Fruit fly (Drosophila melanogaster) whole organism, embryonic: ENCODE data around the gene sky.

Experiments used
- Atf-2 ChIP-seq: fragments of 200-800 bp; sonication (Bioruptor generic); optimal IDR thresholded peaks from 2 replicates; lab custom pipeline; 2016; ENCODE audit warnings: missing biosample characterization, missing genetic modification characterization
- Blimp-1 ChIP-seq: fragments of 200-800 bp; sonication (Bioruptor generic); optimal IDR thresholded peaks from 3 replicates; lab custom pipeline; 2018; ENCODE audit warnings: missing biosample characterization, missing genetic modification characterization, mild to moderate bottlenecking, moderate library complexity, missing genetic modification reagents
- CG10147 ChIP-seq: fragments of 200-800 bp; sonication (Bioruptor generic); optimal IDR thresholded peaks from 2 replicates; lab custom pipeline; 2019; ENCODE audit warnings: missing biosample characterization, mild to moderate bottlenecking, missing genetic modification characterization, moderate library complexity
- CG10979 ChIP-seq: fragments of 200-800 bp; sonication (Bioruptor generic); optimal IDR thresholded peaks from 2 replicates; lab custom pipeline; 2018; ENCODE audit warnings: missing biosample characterization, mild to moderate bottlenecking, missing genetic modification characterization, moderate library complexity
- CG11398 ChIP-seq: fragments of 200-800 bp; sonication (Bioruptor generic); optimal IDR thresholded peaks from 2 replicates; lab custom pipeline; 2016; ENCODE audit warnings: missing biosample characterization, missing genetic modification characterization
- CG13287 ChIP-seq: fragments of 200-800 bp; sonication (Bioruptor generic); IDR thresholded peaks from 2 replicates; pipeline ENCODE4 v1.3.6; 2022; ENCODE audit warnings: missing biosample characterization, missing genetic modification characterization; ENCODE audit not compliant: partially characterized antibody
- CG13424 ChIP-seq: fragments of 200-800 bp; sonication (Bioruptor generic); optimal IDR thresholded peaks from 2 replicates; lab custom pipeline; 2019; ENCODE audit warnings: missing biosample characterization, mild to moderate bottlenecking, missing genetic modification characterization, moderate library complexity
- CG14710 ChIP-seq: fragments of 200-800 bp; sonication (Bioruptor generic); optimal IDR thresholded peaks from 3 replicates; lab custom pipeline; 2019; ENCODE audit warnings: missing biosample characterization, mild to moderate bottlenecking, missing genetic modification characterization, moderate library complexity
- CG17186 ChIP-seq: fragments of 200-800 bp; sonication (Bioruptor generic); optimal IDR thresholded peaks from 3 replicates; lab custom pipeline; 2017; ENCODE audit warnings: missing biosample characterization, missing genetic modification reagents, missing genetic modification characterization
- CG17361 ChIP-seq: fragments of 200-800 bp; sonication (Bioruptor generic); IDR thresholded peaks from 3 replicates; pipeline ENCODE4 v1.3.6; 2022; ENCODE audit warnings: missing biosample characterization, missing genetic modification characterization
- CG18764 ChIP-seq: fragments of 200-800 bp; sonication (Bioruptor generic); optimal IDR thresholded peaks from 3 replicates; lab custom pipeline; 2016; ENCODE audit warnings: missing biosample characterization, missing genetic modification characterization
- CG2712 ChIP-seq: fragments of 200-800 bp; optimal IDR thresholded peaks from 3 replicates; lab custom pipeline; 2019; ENCODE audit warnings: missing biosample characterization, mild to moderate bottlenecking, missing genetic modification characterization, moderate library complexity
- CG4404 ChIP-seq: fragments of 200-800 bp; sonication (Bioruptor generic); IDR thresholded peaks from 2 replicates; pipeline ENCODE4 v1.3.6; 2022; ENCODE audit warnings: missing biosample characterization, missing genetic modification characterization
- CG4424 ChIP-seq: fragments of 200-800 bp; sonication (Bioruptor generic); optimal IDR thresholded peaks from 3 replicates; lab custom pipeline; 2016; ENCODE audit warnings: missing biosample characterization, missing genetic modification characterization
- CG4707 ChIP-seq: fragments of 200-800 bp; sonication (Bioruptor generic); optimal IDR thresholded peaks from 2 replicates; lab custom pipeline; 2018; ENCODE audit warnings: missing biosample characterization, mild to moderate bottlenecking, missing genetic modification characterization, moderate library complexity
- CG6254 ChIP-seq: fragments of 200-800 bp; sonication (Bioruptor generic); optimal IDR thresholded peaks from 3 replicates; lab custom pipeline; 2017; ENCODE audit warnings: mild to moderate bottlenecking, missing biosample characterization, missing genetic modification reagents, missing genetic modification characterization
- CG6683 ChIP-seq: fragments of 200-800 bp; sonication (Bioruptor generic); optimal IDR thresholded peaks from 2 replicates; lab custom pipeline; 2017; ENCODE audit warnings: missing biosample characterization, mild to moderate bottlenecking, missing genetic modification characterization, missing genetic modification reagents
- CG8944 ChIP-seq: fragments of 200-800 bp; sonication (Bioruptor generic); optimal IDR thresholded peaks from 3 replicates; lab custom pipeline; 2016; ENCODE audit warnings: missing biosample characterization, missing genetic modification characterization
- CG9876 ChIP-seq: fragments of 200-800 bp; sonication (Bioruptor generic); optimal IDR thresholded peaks from 2 replicates; lab custom pipeline; 2016; ENCODE audit warnings: missing biosample characterization, missing genetic modification characterization
- Dp ChIP-seq: fragments of 200-800 bp; sonication (Bioruptor generic); optimal IDR thresholded peaks from 2 replicates; lab custom pipeline; 2018; ENCODE audit warnings: missing biosample characterization, mild to moderate bottlenecking, missing genetic modification characterization, moderate library complexity
- Ets97D ChIP-seq: fragments of 200-800 bp; sonication (Bioruptor generic); optimal IDR thresholded peaks from 3 replicates; lab custom pipeline; 2016; ENCODE audit warnings: missing biosample characterization, missing genetic modification characterization
- HHEX ChIP-seq: fragments of 200-800 bp; sonication (Bioruptor generic); optimal IDR thresholded peaks from 3 replicates; lab custom pipeline; 2017; ENCODE audit warnings: missing biosample characterization, mild to moderate bottlenecking, missing genetic modification characterization, missing genetic modification reagents
- Hey ChIP-seq: fragments of 200-800 bp; sonication (Bioruptor generic); optimal IDR thresholded peaks from 3 replicates; lab custom pipeline; 2018; ENCODE audit warnings: missing biosample characterization, mild to moderate bottlenecking, missing genetic modification characterization
- Meics ChIP-seq: fragments of 200-800 bp; sonication (Bioruptor generic); optimal IDR thresholded peaks from 2 replicates; lab custom pipeline; 2017; ENCODE audit warnings: missing biosample characterization, mild to moderate bottlenecking, missing genetic modification characterization
- Ptx1 ChIP-seq: fragments of 200-800 bp; sonication (Bioruptor generic); IDR thresholded peaks from 2 replicates; pipeline ENCODE4 v1.3.6; 2022; ENCODE audit warnings: missing biosample characterization, missing genetic modification characterization
- Scr ChIP-seq: fragments of 200-800 bp; sonication (Bioruptor generic); IDR thresholded peaks from 2 replicates; pipeline ENCODE4 v1.3.6; 2022; ENCODE audit warnings: missing biosample characterization, missing genetic modification characterization; ENCODE audit not compliant: partially characterized antibody
- Side ChIP-seq: fragments of 200-800 bp; sonication (Bioruptor generic); optimal IDR thresholded peaks from 2 replicates; lab custom pipeline; 2016; ENCODE audit warnings: missing biosample characterization, missing genetic modification characterization
- TFAM ChIP-seq: fragments of 200-800 bp; sonication (Bioruptor generic); optimal IDR thresholded peaks from 2 replicates; lab custom pipeline; 2017; ENCODE audit warnings: missing biosample characterization, missing genetic modification characterization, inconsistent platforms
- ash1 ChIP-seq: fragments of 200-800 bp; sonication (Bioruptor generic); optimal IDR thresholded peaks from 2 replicates; lab custom pipeline; 2018; ENCODE audit warnings: missing biosample characterization, mild to moderate bottlenecking, missing genetic modification characterization
- bab2 ChIP-seq: fragments of 200-800 bp; sonication (Bioruptor generic); optimal IDR thresholded peaks from 2 replicates; lab custom pipeline; 2016; ENCODE audit warnings: missing biosample characterization, missing genetic modification characterization
- bigmax ChIP-seq: fragments of 200-800 bp; sonication (Bioruptor generic); optimal IDR thresholded peaks from 2 replicates; lab custom pipeline; 2018; ENCODE audit warnings: missing biosample characterization, mild to moderate bottlenecking, missing genetic modification characterization
- cwo ChIP-seq: fragments of 200-800 bp; sonication (Bioruptor generic); optimal IDR thresholded peaks from 3 replicates; lab custom pipeline; 2017; ENCODE audit warnings: missing biosample characterization, missing genetic modification characterization, mild to moderate bottlenecking, moderate library complexity, missing genetic modification reagents
- ems ChIP-seq: fragments of 200-800 bp; sonication (Bioruptor generic); optimal IDR thresholded peaks from 3 replicates; lab custom pipeline; 2016; ENCODE audit warnings: missing biosample characterization, missing genetic modification characterization
- fd3F ChIP-seq: fragments of 200-800 bp; sonication (Bioruptor generic); optimal IDR thresholded peaks from 2 replicates; lab custom pipeline; 2018; ENCODE audit warnings: missing biosample characterization, mild to moderate bottlenecking, missing genetic modification characterization, moderate library complexity
- gem ChIP-seq: fragments of 200-800 bp; sonication (Bioruptor generic); optimal IDR thresholded peaks from 2 replicates; lab custom pipeline; 2019; ENCODE audit warnings: missing biosample characterization, mild to moderate bottlenecking, missing genetic modification characterization, moderate library complexity
- grau ChIP-seq: fragments of 200-800 bp; optimal IDR thresholded peaks from 3 replicates; lab custom pipeline; 2019; ENCODE audit warnings: missing biosample characterization, mild to moderate bottlenecking, missing genetic modification characterization, moderate library complexity
- gt ChIP-seq: fragments of 200-800 bp; sonication (Bioruptor generic); IDR thresholded peaks from 2 replicates; pipeline ENCODE4 v1.3.6; 2022; ENCODE audit warnings: missing biosample characterization, missing genetic modification characterization
- her ChIP-seq: fragments of 200-800 bp; sonication (Bioruptor generic); optimal IDR thresholded peaks from 2 replicates; lab custom pipeline; 2016; ENCODE audit warnings: missing biosample characterization, missing genetic modification characterization
- klu ChIP-seq: fragments of 200-800 bp; sonication (Bioruptor generic); IDR thresholded peaks from 2 replicates; pipeline ENCODE4 v1.3.6; 2022; ENCODE audit warnings: missing biosample characterization, missing genetic modification characterization
- knrl ChIP-seq: fragments of 200-800 bp; sonication (Bioruptor generic); IDR thresholded peaks from 3 replicates; pipeline ENCODE4 v1.3.6; 2022; ENCODE audit warnings: missing biosample characterization, missing genetic modification characterization; ENCODE audit not compliant: partially characterized antibody
- lola ChIP-seq, 3 experiments: fragments of >200 bp in 2 of 3; fragments of 200-800 bp in 1 of 3; sonication (Bioruptor generic) in 1 of 3; optimal IDR thresholded peaks; 2 replicates each; lab custom pipeline; 2017 to 2019; ENCODE audit warnings: missing biosample characterization in 3 of 3, missing genetic modification characterization in 3 of 3, mild to moderate bottlenecking in 1 of 3, moderate library complexity in 1 of 3
- maf-S ChIP-seq: fragments of 200-800 bp; sonication (Bioruptor generic); optimal IDR thresholded peaks from 2 replicates; lab custom pipeline; 2016; ENCODE audit warnings: missing biosample characterization, missing genetic modification characterization
- pb ChIP-seq: fragments of 200-800 bp; sonication (Bioruptor generic); optimal IDR thresholded peaks from 3 replicates; lab custom pipeline; 2016; ENCODE audit warnings: missing biosample characterization, missing genetic modification characterization
- pho ChIP-seq: fragments of 200-800 bp; sonication (Bioruptor generic); optimal IDR thresholded peaks from 2 replicates; lab custom pipeline; 2016; ENCODE audit warnings: missing biosample characterization, missing genetic modification characterization
- phol ChIP-seq: fragments of 200-800 bp; sonication (Bioruptor generic); optimal IDR thresholded peaks from 3 replicates; lab custom pipeline; 2018; ENCODE audit warnings: missing biosample characterization, mild to moderate bottlenecking, missing genetic modification characterization, moderate library complexity
- schlank ChIP-seq: fragments of 200-800 bp; sonication (Bioruptor generic); optimal IDR thresholded peaks from 2 replicates; lab custom pipeline; 2018; ENCODE audit warnings: missing biosample characterization, mild to moderate bottlenecking, missing genetic modification characterization
- sens ChIP-seq: fragments of 200-800 bp; sonication (Bioruptor generic); peaks from one replicate; lab custom pipeline; 2016; ENCODE audit warnings: missing biosample characterization, missing genetic modification characterization
- sob ChIP-seq: fragments of 200-800 bp; sonication (Bioruptor generic); IDR thresholded peaks from 2 replicates; pipeline ENCODE4 v1.3.6; 2022; ENCODE audit warnings: missing biosample characterization, missing genetic modification characterization
- tll ChIP-seq, 2 experiments: fragments of 200-800 bp in 1 of 2; fragments of >200 bp in 1 of 2; sonication (Bioruptor generic) in 1 of 2; optimal IDR thresholded peaks; 2 replicates each; lab custom pipeline; 2017 to 2019; ENCODE audit warnings: missing biosample characterization in 2 of 2, missing genetic modification characterization in 2 of 2, mild to moderate bottlenecking in 1 of 2, moderate library complexity in 1 of 2
- ttk ChIP-seq: fragments of 200-800 bp; sonication (Bioruptor generic); IDR thresholded peaks from 2 replicates; pipeline ENCODE4 v2.1.2; 2022; ENCODE audit warnings: missing biosample characterization, missing genetic modification characterization

The sky gene

dm6 chr2L:20956836-20957235 lies 38.1 kb upstream of the sky start (continued):
- no peak for TF ChIP-seq CG11398 (GFP tag; lab: Kevin White, UChicago)
- no peak for TF ChIP-seq maf-S (GFP tag; lab: Kevin White, UChicago)
- no peak for TF ChIP-seq tll (GFP tag; optimal IDR thresholded peaks at IDR 0.05; lab: Kevin White, UChicago)
- no peak for TF ChIP-seq schlank (tag; lab: Kevin White, UChicago)
- TF ChIP-seq CG10979 (tag; lab: Kevin White, UChicago), result peak; percentile 9
- TF ChIP-seq lola (GFP tag; optimal IDR thresholded peaks at IDR 0.05; lab: Kevin White, UChicago), result peak in 1 of 3 experiments; percentile 35
- TF ChIP-seq knrl (GFP tag; lab: Robert Waterston, UW), result no peak
- TF ChIP-seq Side (GFP tag; lab: Kevin White, UChicago), result no peak
- TF ChIP-seq TFAM (GFP tag; lab: Kevin White, UChicago), result no peak
- 0 out of 2 replicates have a peak, but pooled peaks have one; percentile 21 for TF ChIP-seq CG4404 (GFP tag; lab: Robert Waterston, UW)
- no peak for TF ChIP-seq CG4424 (GFP tag; lab: Kevin White, UChicago)
- TF ChIP-seq Ets97D (GFP tag; lab: Kevin White, UChicago), result no peak
- no peak for TF ChIP-seq ems (GFP tag; lab: Kevin White, UChicago)
- TF ChIP-seq CG4707 (GFP tag; lab: Kevin White, UChicago), result no peak
- peak; percentile 49 for TF ChIP-seq sens
- peak; percentile 31 for TF ChIP-seq gem
- peak; percentile 20 for TF ChIP-seq CG2712 (tag; lab: Kevin White, UChicago)
- no peak for TF ChIP-seq sob
- TF ChIP-seq Dp (GFP tag; lab: Kevin White, UChicago), result no peak
- no peak for TF ChIP-seq gt
- no peak for TF ChIP-seq Hey (tag; lab: Kevin White, UChicago)
- TF ChIP-seq CG17186, result no peak
- no peak for TF ChIP-seq ash1 (GFP tag; lab: Kevin White, UChicago)
- no peak for TF ChIP-seq bigmax
- TF ChIP-seq CG14710 (tag; lab: Kevin White, UChicago), result peak; percentile 18
- no peak for TF ChIP-seq CG18764 (GFP tag; lab: Kevin White, UChicago)
- TF ChIP-seq pho (GFP tag; lab: Kevin White, UChicago), result no peak
- no peak for TF ChIP-seq pb (GFP tag; lab: Kevin White, UChicago)
- no peak for TF ChIP-seq CG13287 (GFP tag; lab: Robert Waterston, UW)
- peak; percentile 15; the same call in 1 of the 3 replicates for TF ChIP-seq CG17361 (GFP tag; lab: Robert Waterston, UW)
- no peak for TF ChIP-seq CG9876 (GFP tag; lab: Kevin White, UChicago)
- TF ChIP-seq Atf-2 (GFP tag; lab: Kevin White, UChicago), result no peak

dm6 chr2L:20951320-20951719 lies 32.6 kb upstream of the sky start:
- TF ChIP-seq CG8944 (GFP tag; lab: Kevin White, UChicago) (no peak), gem (peak; percentile 62), phol (tag; lab: Kevin White, UChicago) (peak; percentile 38), Scr (no peak), Meics (GFP tag; lab: Kevin White, UChicago) (peak; percentile 38), CG10147 (peak; percentile 49), cwo (GFP tag; lab: Kevin White, UChicago) (peak; percentile 25), bab2 (GFP tag; lab: Kevin White, UChicago) (peak; percentile 4), CG6254 (GFP tag; lab: Kevin White, UChicago) (no peak), Blimp-1 (peak; percentile 40), ttk (GFP tag; lab: Robert Waterston, UW) (no peak), pho (GFP tag; lab: Kevin White, UChicago) (no peak), CG13424 (peak; percentile 55), CG13287 (GFP tag; lab: Robert Waterston, UW) (no peak), her (GFP tag; lab: Kevin White, UChicago) (no peak), fd3F (peak; percentile 31), HHEX (peak; percentile 24), grau (tag; lab: Kevin White, UChicago) (peak; percentile 44), klu (GFP tag; lab: Robert Waterston, UW) (no peak), Ptx1 (GFP tag; lab: Robert Waterston, UW) (peak; percentile 10; the same call in 1 of the 2 replicates), CG6683 (GFP tag; lab: Kevin White, UChicago) (no peak)
